Worm (Caenorhabditis elegans): ENCODE results near the gene F41E7.7.

F41E7.7 gene

ce11 chrX:10338100-10338499 lies 30.5 kb downstream of the F41E7.7 start, which contains the start of gene cut-5:
cut-5 (minus strand) TSS chrX:10338200.
- TF ChIP-seq nhr-28 (tag; optimal IDR thresholded peaks at IDR 0.05): no peak
- TF ChIP-seq lin-15B (tag; optimal IDR thresholded peaks at IDR 0.05): no peak
- no peak for TF ChIP-seq tbx-2 (tag; optimal IDR thresholded peaks at IDR 0.05)
- no peak for TF ChIP-seq fkh-10 (GFP tag; optimal IDR thresholded peaks at IDR 0.05)
- no peak for TF ChIP-seq nhr-12 (tag; optimal IDR thresholded peaks at IDR 0.05)
- TF ChIP-seq ceh-9 (tag; optimal IDR thresholded peaks at IDR 0.05): no peak
- TF ChIP-seq elt-1 (tag; optimal IDR thresholded peaks at IDR 0.05): no peak
- no peak for TF ChIP-seq ztf-11 (tag; optimal IDR thresholded peaks at IDR 0.05)
- TF ChIP-seq egl-27 (tag; optimal IDR thresholded peaks at IDR 0.05): no peak

ce11 chrX:10338761-10339160 lies 31.2 kb downstream of the F41E7.7 start:
- TF ChIP-seq elt-2 (tag; optimal IDR thresholded peaks at IDR 0.05): peak; percentile 42
- TF ChIP-seq ztf-11 (tag; optimal IDR thresholded peaks at IDR 0.05): no peak
- TF ChIP-seq jun-1 (tag; optimal IDR thresholded peaks at IDR 0.05): no peak
- TF ChIP-seq lin-15B (tag; optimal IDR thresholded peaks at IDR 0.05): no peak
- TF ChIP-seq eor-1 (tag; optimal IDR thresholded peaks at IDR 0.05): no peak
- TF ChIP-seq nhr-28 (tag; optimal IDR thresholded peaks at IDR 0.05): no peak
- no peak for TF ChIP-seq nhr-23 (tag; optimal IDR thresholded peaks at IDR 0.05)
- no peak for TF ChIP-seq ztf-4 (tag; optimal IDR thresholded peaks at IDR 0.05)
- TF ChIP-seq mml-1 (tag; optimal IDR thresholded peaks at IDR 0.05): no peak

ce11 chrX:10340044-10340443 lies 32.4 kb downstream of the F41E7.7 start:
- TF ChIP-seq fos-1 (tag; optimal IDR thresholded peaks at IDR 0.05): no peak
- TF ChIP-seq pqm-1 (tag; optimal IDR thresholded peaks at IDR 0.05): peak; percentile 55
- peak; percentile 64 for TF ChIP-seq elt-2 (tag; optimal IDR thresholded peaks at IDR 0.05)

ce11 chrX:10340986-10341385 lies 33.4 kb downstream of the F41E7.7 start, which contains the start of gene R07E3.1:
R07E3.1 (minus strand) TSS chrX:10341161.
- TF ChIP-seq pqm-1 (tag; optimal IDR thresholded peaks at IDR 0.05): peak; percentile 79
- no peak for TF ChIP-seq lsy-12 (tag; optimal IDR thresholded peaks at IDR 0.05)
- no peak for TF ChIP-seq unc-62 (GFP tag; optimal IDR thresholded peaks at IDR 0.05)
- peak; percentile 59 for TF ChIP-seq pha-4 (tag; optimal IDR thresholded peaks at IDR 0.05)
- no peak for TF ChIP-seq snpc-4 (tag; optimal IDR thresholded peaks at IDR 0.05)
- peak; percentile 87 for TF ChIP-seq elt-2 (tag; optimal IDR thresholded peaks at IDR 0.05)

- no peak for TF ChIP-seq daf-12 (tag; optimal IDR thresholded peaks at IDR 0.05)
- peak; percentile 33 for TF ChIP-seq nhr-23 (tag; optimal IDR thresholded peaks at IDR 0.05)
Observed at ce11 chrX:10350151-10350550, 42.6 kb downstream of the F41E7.7 start.

ce11 chrX:10353857-10354256 lies 46.3 kb downstream of the F41E7.7 start:
- TF ChIP-seq mdl-1 (tag; optimal IDR thresholded peaks at IDR 0.05) (no peak), egl-5 (tag; optimal IDR thresholded peaks at IDR 0.05) (no peak), pha-4 (tag; optimal IDR thresholded peaks at IDR 0.05) (no peak), fkh-2 (tag; optimal IDR thresholded peaks at IDR 0.05) (no peak), hmg-11 (tag; optimal IDR thresholded peaks at IDR 0.05) (no peak), fkh-10 (GFP tag; optimal IDR thresholded peaks at IDR 0.05) (no peak), unc-62 (GFP tag; optimal IDR thresholded peaks at IDR 0.05) (no peak), zag-1 (tag; optimal IDR thresholded peaks at IDR 0.05) (no peak), ztf-11 (tag; optimal IDR thresholded peaks at IDR 0.05) (no peak), ZK546.5 (tag; optimal IDR thresholded peaks at IDR 0.05) (no peak), nhr-12 (tag; optimal IDR thresholded peaks at IDR 0.05) (no peak), ceh-28 (tag; optimal IDR thresholded peaks at IDR 0.05) (no peak), egl-27 (tag; optimal IDR thresholded peaks at IDR 0.05) (no peak), elt-2 (tag; optimal IDR thresholded peaks at IDR 0.05) (no peak), pqm-1 (tag; optimal IDR thresholded peaks at IDR 0.05) (no peak)

- TF ChIP-seq unc-62 (GFP tag; optimal IDR thresholded peaks at IDR 0.05): no peak
- TF ChIP-seq unc-39 (tag; optimal IDR thresholded peaks at IDR 0.05): no peak
- TF ChIP-seq nhr-25 (tag; optimal IDR thresholded peaks at IDR 0.05): no peak
- no peak for TF ChIP-seq jun-1 (tag; optimal IDR thresholded peaks at IDR 0.05)
- no peak for TF ChIP-seq nhr-77 (tag; optimal IDR thresholded peaks at IDR 0.05)
- no peak for TF ChIP-seq egl-27 (tag; optimal IDR thresholded peaks at IDR 0.05)
- TF ChIP-seq ceh-9 (tag; optimal IDR thresholded peaks at IDR 0.05): no peak
- no peak for TF ChIP-seq lin-39 (tag; optimal IDR thresholded peaks at IDR 0.05)
- no peak for TF ChIP-seq skn-1 (tag; optimal IDR thresholded peaks at IDR 0.05)
- no peak for TF ChIP-seq egl-5 (tag; optimal IDR thresholded peaks at IDR 0.05)
- TF ChIP-seq fkh-10 (GFP tag; optimal IDR thresholded peaks at IDR 0.05): no peak
- TF ChIP-seq aly-2 (tag; optimal IDR thresholded peaks at IDR 0.05): no peak
- no peak for TF ChIP-seq ceh-28 (tag; optimal IDR thresholded peaks at IDR 0.05)
- TF ChIP-seq elt-2 (tag; optimal IDR thresholded peaks at IDR 0.05): no peak
Observed at ce11 chrX:10355650-10356049, 48.1 kb downstream of the F41E7.7 start, which contains the start of gene R07E3.7. R07E3.7 (minus strand) TSS chrX:10355750.
